Worm (Caenorhabditis elegans): ENCODE measurements around the gene F42A9.3.

DNA sequence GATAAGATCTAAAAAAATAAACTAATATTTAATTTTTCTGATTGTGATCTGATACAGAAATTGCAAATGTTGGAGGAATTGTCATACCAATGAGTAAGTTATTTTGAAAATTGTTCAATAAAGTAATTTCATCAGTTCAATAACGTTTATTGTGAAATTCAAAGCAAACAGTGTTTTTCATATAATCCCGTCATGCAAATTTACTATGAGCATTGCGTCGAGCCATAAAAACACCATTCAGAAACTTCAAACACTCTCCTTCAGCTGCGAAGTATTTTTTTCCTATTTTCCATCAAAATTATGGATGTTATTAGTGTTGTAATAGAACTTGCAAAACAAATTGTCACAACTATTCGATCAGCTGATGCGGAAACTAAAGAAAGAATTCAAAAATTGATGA, 34.8 kb downstream of the F42A9.3 start, which contains the start of gene C49C8.8:
- TF ChIP-seq ref-1 (GFP tag; conservative IDR thresholded peaks at IDR 0.05) (no peak), klf-2 (GFP tag; conservative IDR thresholded peaks at IDR 0.05) (no peak), tab-1 (GFP tag; IDR thresholded peaks at IDR 0.05) (no peak), cog-1 (tag; optimal IDR thresholded peaks at IDR 0.05) (no peak), flt-1 (GFP tag; IDR thresholded peaks at IDR 0.05) (no peak), med-1 (GFP tag; optimal IDR thresholded peaks at IDR 0.05; ENCODE audit: insufficient read depth) (no peak), T22C8.4 (GFP tag; IDR thresholded peaks at IDR 0.05) (no peak), ztf-23 (GFP tag; IDR thresholded peaks at IDR 0.05) (no peak), ztf-29 (GFP tag; IDR thresholded peaks at IDR 0.05) (no peak)
